Worm (Caenorhabditis elegans): ENCODE results near the gene K02E2.11.
A peak's percentile ranks its signal among the peaks of the same experiment; 100 is the strongest.

The K02E2.11 gene

ce11 chrV:20386942-20387341, 3.8 kb downstream of the K02E2.11 start, which contains the start of gene K02E2.7:
Gene K02E2.7, minus strand, starts transcription at chrV:20387042.
- no peak for TF ChIP-seq lir-3 (tag; optimal IDR thresholded peaks at IDR 0.05; ENCODE audit: poor library complexity)
- TF ChIP-seq grh-1 (GFP tag; IDR thresholded peaks at IDR 0.05) = no peak
- TF ChIP-seq hlh-4 (tag; optimal IDR thresholded peaks at IDR 0.05) = no peak
- no peak for TF ChIP-seq dsc-1 (tag; optimal IDR thresholded peaks at IDR 0.05)
- TF ChIP-seq ceh-63 (GFP tag; optimal IDR thresholded peaks at IDR 0.05) = no peak
- no peak for TF ChIP-seq zag-1 (tag; optimal IDR thresholded peaks at IDR 0.05)

ce11 chrV:20387415-20387814, 4.3 kb downstream of the K02E2.11 start, which contains the start of gene F53H2.1:
Gene F53H2.1, plus strand, starts transcription at chrV:20387715.
- TF ChIP-seq lir-3 (tag; optimal IDR thresholded peaks at IDR 0.05; ENCODE audit: poor library complexity) (no peak), nhr-85 (tag) (peak; percentile 50)

- TF ChIP-seq ztf-4 (tag; optimal IDR thresholded peaks at IDR 0.05) (no peak), nhr-12 (tag; optimal IDR thresholded peaks at IDR 0.05) (no peak), hlh-4 (tag; optimal IDR thresholded peaks at IDR 0.05) (no peak), lin-14 (GFP tag; optimal IDR thresholded peaks at IDR 0.05) (no peak), lin-35 (GFP tag; optimal IDR thresholded peaks at IDR 0.05) (no peak)
Measured at ce11 chrV:20393773-20394172, 10.7 kb downstream of the K02E2.11 start, which contains the start of gene cnc-7. Gene cnc-7, plus strand, starts transcription at chrV:20394073.

- TF ChIP-seq irx-1 (tag; optimal IDR thresholded peaks at IDR 0.05) (no peak), mep-1 (tag; optimal IDR thresholded peaks at IDR 0.05) (no peak), nhr-85 (tag) (no peak), vab-15 (tag; optimal IDR thresholded peaks at IDR 0.05) (no peak), ceh-90 (tag; optimal IDR thresholded peaks at IDR 0.05) (no peak), nhr-47 (tag; optimal IDR thresholded peaks at IDR 0.05) (no peak), aly-2 (tag; optimal IDR thresholded peaks at IDR 0.05) (no peak), C34B4.2 (tag; optimal IDR thresholded peaks at IDR 0.05) (no peak), lin-15B (tag; optimal IDR thresholded peaks at IDR 0.05) (no peak), fkh-10 (GFP tag; optimal IDR thresholded peaks at IDR 0.05) (no peak), nhr-71 (tag; optimal IDR thresholded peaks at IDR 0.05) (no peak), fos-1 (tag; optimal IDR thresholded peaks at IDR 0.05) (no peak), nhr-11 (tag; optimal IDR thresholded peaks at IDR 0.05) (no peak), mef-2 (tag; optimal IDR thresholded peaks at IDR 0.05) (no peak), egl-13 (tag; optimal IDR thresholded peaks at IDR 0.05) (no peak), ets-5 (GFP tag; IDR thresholded peaks at IDR 0.05) (no peak), zag-1 (tag; optimal IDR thresholded peaks at IDR 0.05) (no peak)
Measured at ce11 chrV:20399532-20400068, 16.5 kb downstream of the K02E2.11 start.

- TF ChIP-seq mdl-1 (tag; optimal IDR thresholded peaks at IDR 0.05) (no peak), lir-3 (tag; optimal IDR thresholded peaks at IDR 0.05; ENCODE audit: poor library complexity) (no peak), nhr-11 (tag; optimal IDR thresholded peaks at IDR 0.05) (peak; percentile 59), sox-4 (tag; optimal IDR thresholded peaks at IDR 0.05) (peak; percentile 53), ceh-88 (GFP tag; IDR thresholded peaks at IDR 0.05) (no peak), pax-3 (tag; optimal IDR thresholded peaks at IDR 0.05) (peak; percentile 51), aly-2 (tag; optimal IDR thresholded peaks at IDR 0.05) (no peak), ama-1 (optimal IDR thresholded peaks at IDR 0.05) (no peak), unc-86 (tag; optimal IDR thresholded peaks at IDR 0.05) (peak; percentile 22), swsn-7 (tag; optimal IDR thresholded peaks at IDR 0.05) (peak; percentile 37), nhr-90 (tag; optimal IDR thresholded peaks at IDR 0.05; ENCODE audit: poor library complexity) (no peak), lin-13 (GFP tag; optimal IDR thresholded peaks at IDR 0.05) (no peak), unc-130 (tag; optimal IDR thresholded peaks at IDR 0.05) (no peak), nhr-237 (tag; optimal IDR thresholded peaks at IDR 0.05) (no peak), pag-3 (tag; optimal IDR thresholded peaks at IDR 0.05; ENCODE audit: borderline replicate concordance, insufficient read depth) (no peak), efl-3 (GFP tag; optimal IDR thresholded peaks at IDR 0.05) (no peak), ceh-82 (tag; optimal IDR thresholded peaks at IDR 0.05) (no peak), lin-14 (GFP tag; optimal IDR thresholded peaks at IDR 0.05) (peak; percentile 46), fos-1 (tag; optimal IDR thresholded peaks at IDR 0.05) (peak; percentile 72), irx-1 (tag; optimal IDR thresholded peaks at IDR 0.05) (no peak), unc-62 (GFP tag; optimal IDR thresholded peaks at IDR 0.05) (no peak), nhr-84 (tag; optimal IDR thresholded peaks at IDR 0.05) (no peak), fkh-8 (tag; optimal IDR thresholded peaks at IDR 0.05) (peak; percentile 95), nhr-28 (tag; optimal IDR thresholded peaks at IDR 0.05) (no peak), jun-1 (tag; optimal IDR thresholded peaks at IDR 0.05) (no peak), xbp-1 (tag; optimal IDR thresholded peaks at IDR 0.05) (no peak)
Measured at ce11 chrV:20402842-20403241, 19.7 kb downstream of the K02E2.11 start.
